Fruit fly (Drosophila melanogaster): ENCODE results near the gene CG8281.

Gene CG8281

DNA sequence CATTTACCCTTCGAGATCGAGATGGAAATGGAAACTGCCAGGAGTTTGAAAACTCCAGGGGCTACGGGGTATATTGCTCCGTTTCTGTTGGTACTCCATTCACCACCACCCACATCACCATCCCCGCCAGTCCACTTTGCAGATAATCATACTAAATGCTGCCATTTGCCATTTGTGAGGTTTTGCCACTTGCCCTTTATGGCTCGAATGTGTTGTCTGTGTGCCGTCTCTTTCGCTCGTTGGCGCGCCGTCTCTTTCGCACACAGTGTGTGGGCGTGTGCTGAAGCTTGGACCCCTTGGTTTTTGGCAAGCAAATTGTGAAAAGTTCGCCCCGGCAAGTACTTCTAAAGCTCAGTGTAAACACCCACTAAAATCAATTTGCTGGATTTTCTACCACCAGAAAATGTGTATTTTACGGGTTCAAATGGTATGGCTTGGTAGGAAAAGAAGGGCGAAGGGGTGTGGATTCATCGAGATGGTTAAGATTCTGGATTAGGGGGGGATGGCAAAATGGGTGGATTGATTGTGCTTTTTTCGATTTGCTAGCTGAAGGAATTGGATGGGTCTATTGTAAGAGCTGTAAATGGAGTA lies 46.4 kb downstream of the CG8281 start:
- no peak for TF ChIP-seq Sin3A (optimal IDR thresholded peaks at IDR 0.05)
- TF ChIP-seq insv (optimal IDR thresholded peaks at IDR 0.05) = no peak
- no peak for TF ChIP-seq h (optimal IDR thresholded peaks at IDR 0.05)
- no peak for TF ChIP-seq Myc (optimal IDR thresholded peaks at IDR 0.05)
- TF ChIP-seq ttk (optimal IDR thresholded peaks at IDR 0.05) = no peak
- no peak for TF ChIP-seq psq (optimal IDR thresholded peaks at IDR 0.05)

DNA sequence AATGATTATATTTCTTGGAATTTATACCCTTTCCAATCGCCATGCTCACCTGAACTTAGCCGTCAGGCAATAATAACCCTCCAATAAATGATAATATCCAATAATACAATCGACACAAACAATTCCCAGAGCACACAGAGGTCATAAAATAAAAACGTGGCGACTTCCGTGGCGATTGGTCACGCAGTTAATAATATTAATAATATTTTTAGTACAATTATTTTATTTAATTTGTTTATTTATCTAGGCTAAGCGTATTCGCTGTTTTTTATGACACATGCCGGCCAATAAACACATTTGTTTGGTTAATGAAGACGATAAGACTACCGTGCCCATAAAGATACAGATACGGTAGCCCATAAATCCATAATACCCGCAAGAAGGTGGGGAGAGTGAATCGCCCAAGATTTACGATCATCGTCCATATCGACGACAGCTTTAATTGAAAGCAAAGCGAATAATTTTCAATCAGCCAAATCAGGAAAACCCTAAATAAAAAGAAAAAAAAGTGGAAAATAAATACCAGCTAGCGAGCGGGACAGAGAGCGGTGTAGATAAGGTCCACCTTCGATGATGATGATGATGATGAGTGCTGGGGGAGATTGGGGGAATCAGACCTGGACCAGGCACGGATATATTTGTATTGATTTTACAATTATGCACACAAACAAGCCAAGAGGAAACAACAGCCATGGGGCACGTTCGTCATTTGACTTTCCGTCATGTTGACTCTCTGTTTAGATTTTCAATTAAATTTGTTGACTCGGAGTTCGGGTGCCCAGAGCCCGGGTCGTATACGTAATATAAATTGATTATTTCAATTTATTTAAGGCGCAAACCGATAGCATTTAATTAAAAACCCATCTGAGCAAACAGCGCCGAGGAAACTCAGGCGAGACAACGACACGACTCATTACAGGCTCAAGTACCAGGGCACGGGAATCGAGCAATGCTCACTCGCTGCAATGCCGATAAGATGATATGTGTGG lies 48.7 kb downstream of the CG8281 start:
- no peak for TF ChIP-seq psq (optimal IDR thresholded peaks at IDR 0.05)
- TF ChIP-seq insv (optimal IDR thresholded peaks at IDR 0.05) = no peak
- TF ChIP-seq Myc (optimal IDR thresholded peaks at IDR 0.05) = no peak

DNA sequence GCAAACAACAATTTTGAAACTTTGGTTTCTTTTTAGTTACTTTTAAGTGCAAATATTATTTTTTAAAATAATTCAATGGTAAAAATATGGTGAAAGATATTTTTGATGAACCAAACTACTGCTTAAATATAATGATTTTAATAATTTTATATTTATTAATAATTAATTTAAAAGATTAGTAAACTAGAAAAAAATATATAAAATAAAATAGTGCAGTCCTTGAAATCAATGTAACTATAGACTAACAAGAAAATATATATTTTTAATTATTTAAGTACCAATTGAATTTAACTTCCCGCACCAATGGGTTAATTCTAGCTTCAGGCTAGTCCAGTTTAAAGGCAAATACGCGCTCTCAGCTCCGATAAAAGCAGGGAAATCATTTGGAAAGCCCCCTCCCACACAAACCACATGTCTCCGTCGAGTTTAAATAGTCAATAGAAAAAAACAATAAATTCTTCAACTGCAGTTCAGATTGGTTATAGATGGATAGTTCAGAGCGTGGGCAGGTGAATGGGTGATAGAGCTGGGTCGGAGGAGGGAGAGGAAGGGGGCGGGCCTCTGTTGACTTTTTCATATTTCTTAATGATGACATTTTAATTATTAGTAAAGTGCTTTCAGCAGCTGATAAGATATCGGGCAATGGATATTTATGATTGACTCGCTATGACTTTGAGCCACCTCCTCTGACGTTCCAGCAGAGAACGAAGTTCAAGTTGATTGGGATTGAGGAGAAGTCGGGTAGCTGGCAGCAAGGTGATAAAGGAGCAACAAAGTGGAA lies 49.9 kb downstream of the CG8281 start:
- TF ChIP-seq Sin3A (optimal IDR thresholded peaks at IDR 0.05) (no peak), psq (optimal IDR thresholded peaks at IDR 0.05) (no peak), Myc (optimal IDR thresholded peaks at IDR 0.05) (no peak), ttk (optimal IDR thresholded peaks at IDR 0.05) (no peak), h (optimal IDR thresholded peaks at IDR 0.05) (no peak), insv (optimal IDR thresholded peaks at IDR 0.05) (no peak)

- no peak for TF ChIP-seq Sin3A (optimal IDR thresholded peaks at IDR 0.05)
- TF ChIP-seq insv (optimal IDR thresholded peaks at IDR 0.05) = no peak
- no peak for TF ChIP-seq h (optimal IDR thresholded peaks at IDR 0.05)
- TF ChIP-seq psq (optimal IDR thresholded peaks at IDR 0.05) = no peak
- no peak for TF ChIP-seq Myc (optimal IDR thresholded peaks at IDR 0.05)
- TF ChIP-seq ttk (optimal IDR thresholded peaks at IDR 0.05) = no peak
These were observed 50.8 kb downstream of the CG8281 start for dm6 chr3L:7963022-7963421.
